Worm (Caenorhabditis elegans): Measurements from ENCODE around the gene hlh-3.

DNA sequence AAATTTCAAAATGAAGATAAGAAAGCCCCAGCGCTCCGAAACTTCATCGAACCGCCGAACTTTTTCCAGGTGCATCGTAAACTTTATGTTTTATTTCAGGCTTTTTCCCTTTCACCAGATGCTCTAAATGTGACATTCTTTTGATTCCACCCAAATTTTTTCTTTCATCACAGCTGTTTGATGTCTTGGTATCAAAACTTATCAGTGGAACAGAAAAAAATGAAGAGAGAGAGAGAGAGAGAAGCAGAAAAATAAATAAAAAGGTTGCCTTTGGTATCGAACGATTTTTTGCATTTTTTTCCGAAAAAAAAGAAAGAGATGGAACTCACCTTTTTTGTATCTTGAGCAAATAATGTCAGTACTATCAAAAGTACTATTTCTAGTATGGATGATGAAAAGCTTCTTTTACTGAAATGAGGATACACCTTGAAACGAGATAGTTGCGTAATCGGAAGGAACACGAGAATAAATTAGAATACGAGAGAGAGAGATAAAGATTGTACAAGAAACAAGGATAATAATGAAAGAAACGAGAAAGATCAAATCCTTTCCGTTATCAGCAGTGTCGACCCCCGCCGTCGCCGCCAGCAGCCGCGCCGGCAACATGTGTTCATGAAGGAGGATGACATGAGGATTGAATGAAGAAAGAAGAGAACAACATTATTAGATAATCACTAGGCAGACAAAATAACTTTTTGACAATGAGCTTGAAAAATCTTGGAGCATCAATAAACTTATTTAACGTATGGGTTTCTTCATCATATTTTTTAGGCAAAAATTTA lies 10.1 kb upstream of the hlh-3 start:
- TF ChIP-seq dmd-4 (tag; optimal IDR thresholded peaks at IDR 0.05; ENCODE audit: borderline replicate concordance) (no peak), ceh-19 (GFP tag; optimal IDR thresholded peaks at IDR 0.05) (no peak), sdc-2 (tag; optimal IDR thresholded peaks at IDR 0.05) (no peak), ceh-22 (tag; optimal IDR thresholded peaks at IDR 0.05) (no peak)
